Fruit fly (Drosophila melanogaster): ENCODE data around the gene Ir62a.

Ir62a gene

dm6 chr3L:1515820-1516540 is 15.1 kb downstream of the Ir62a start (continued):
- TF ChIP-seq ken (GFP tag; IDR thresholded peaks at IDR 0.05) (peak; percentile 56; the same call in 1 of the 3 replicates), CG8388 (GFP tag; optimal IDR thresholded peaks at IDR 0.05) (peak; percentile 79), zfh2 (GFP tag; optimal IDR thresholded peaks at IDR 0.05) (peak; percentile 59), lbe (GFP tag; optimal IDR thresholded peaks at IDR 0.05) (no peak), CG34224 (GFP tag; IDR thresholded peaks at IDR 0.05; ENCODE audit: partially characterized antibody) (no peak), Tbp (GFP tag; optimal IDR thresholded peaks at IDR 0.05) (no peak), tio (GFP tag; optimal IDR thresholded peaks at IDR 0.05) (peak; percentile 66), Hr78 (GFP tag; optimal IDR thresholded peaks at IDR 0.05) (no peak), Hsf (GFP tag; optimal IDR thresholded peaks at IDR 0.05) (peak; percentile 73), Mad (GFP tag; optimal IDR thresholded peaks at IDR 0.05) (peak; percentile 43), Rfx (GFP tag; IDR thresholded peaks at IDR 0.05) (peak; percentile 46), Usf (GFP tag; optimal IDR thresholded peaks at IDR 0.05) (peak; percentile 58), CG13775 (GFP tag; optimal IDR thresholded peaks at IDR 0.05) (peak; percentile 56), CG17186 (GFP tag; optimal IDR thresholded peaks at IDR 0.05) (peak; percentile 6), jumu (GFP tag; optimal IDR thresholded peaks at IDR 0.05) (peak; percentile 52), CG17359 (tag; optimal IDR thresholded peaks at IDR 0.05) (peak; percentile 80), bigmax (GFP tag; optimal IDR thresholded peaks at IDR 0.05) (no peak), gsb (GFP tag; IDR thresholded peaks at IDR 0.05) (no peak), Jarid2 (GFP tag; optimal IDR thresholded peaks at IDR 0.05) (peak; percentile 8), CG10431 (GFP tag; optimal IDR thresholded peaks at IDR 0.05) (peak; percentile 60), gro (GFP tag; optimal IDR thresholded peaks at IDR 0.05) (no peak), hbn (GFP tag; IDR thresholded peaks at IDR 0.05; ENCODE audit: partially characterized antibody) (no peak), CG11696 (GFP tag; IDR thresholded peaks at IDR 0.05) (no peak), D19A (tag; optimal IDR thresholded peaks at IDR 0.05) (peak; percentile 67), jigr1 (GFP tag; IDR thresholded peaks at IDR 0.05) (0 out of 3 replicates have a peak, but pooled peaks have one; percentile 37), MTF-1 (GFP tag; optimal IDR thresholded peaks at IDR 0.05; ENCODE audit: borderline replicate concordance) (no peak), Nf-YB (GFP tag; optimal IDR thresholded peaks at IDR 0.05) (peak; percentile 33), dan (GFP tag; IDR thresholded peaks at IDR 0.05) (no peak), Fer2 (tag; optimal IDR thresholded peaks at IDR 0.05) (no peak), eyg (GFP tag; optimal IDR thresholded peaks at IDR 0.05) (peak; percentile 7), PHDP (tag; optimal IDR thresholded peaks at IDR 0.05) (peak; percentile 70), dimm (GFP tag; IDR thresholded peaks at IDR 0.05) (no peak), Dip2 (GFP tag; IDR thresholded peaks at IDR 0.05) (no peak), CG9437 (GFP tag; optimal IDR thresholded peaks at IDR 0.05) (peak; percentile 73), Dref (GFP tag; IDR thresholded peaks at IDR 0.05) (no peak), HLHmδ (GFP tag; optimal IDR thresholded peaks at IDR 0.05) (peak; percentile 21), CG13624 (GFP tag; optimal IDR thresholded peaks at IDR 0.05) (peak; percentile 54), trh (GFP tag; optimal IDR thresholded peaks at IDR 0.05) (peak; percentile 54), CG17829 (tag; optimal IDR thresholded peaks at IDR 0.05) (peak; percentile 84), Mrtf (GFP tag; IDR thresholded peaks at IDR 0.05) (peak; percentile 46; the same call in 1 of the 3 replicates), CG6254 (GFP tag; optimal IDR thresholded peaks at IDR 0.05) (peak; percentile 70), ttk (GFP tag; IDR thresholded peaks at IDR 0.05) (peak; percentile 53), mam (GFP tag; optimal IDR thresholded peaks at IDR 0.05) (peak; percentile 59), NC2α (GFP tag; optimal IDR thresholded peaks at IDR 0.05) (peak; percentile 10), HLH3B (GFP tag; IDR thresholded peaks at IDR 0.05) (peak; percentile 53; the same call in 1 of the 2 replicates), Nf-YA (GFP tag; IDR thresholded peaks at IDR 0.05) (no peak), Dll (GFP tag; IDR thresholded peaks at IDR 0.05; ENCODE audit: partially characterized antibody) (no peak)
